Worm (Caenorhabditis elegans) whole organism, L2 larva: ENCODE data around the gene sru-40.
A peak's percentile ranks its signal among the peaks of the same experiment; 100 is the strongest.

ENCODE experiments used
- C34F6.9 ChIP-seq: fragments of 150-350 bp; optimal IDR thresholded peaks from 2 replicates; lab custom pipeline; 2014; ENCODE audit warnings: missing biosample characterization, missing genetic modification characterization
- F13H6.1 ChIP-seq: sonication (generic microtip); optimal IDR thresholded peaks from 2 replicates; lab custom pipeline; 2016; ENCODE audit warnings: missing genetic modification characterization, missing compliant biosample characterization
- R02D3.7 ChIP-seq: fragments of 150-350 bp; optimal IDR thresholded peaks from 2 replicates; lab custom pipeline; 2014; ENCODE audit warnings: missing biosample characterization, missing genetic modification characterization
- Y55F3AM.14 ChIP-seq: fragments of 200-800 bp; sonication (Bioruptor generic); optimal IDR thresholded peaks from 2 replicates; lab custom pipeline; 2018; ENCODE audit warnings: mild to moderate bottlenecking, missing genetic modification characterization, missing compliant biosample characterization
- ZK546.5 ChIP-seq: sonication (generic microtip); optimal IDR thresholded peaks from 2 replicates; lab custom pipeline; 2017; ENCODE audit warnings: missing biosample characterization, missing genetic modification characterization
- alr-1 ChIP-seq: fragments of 150-350 bp; optimal IDR thresholded peaks from 2 replicates; lab custom pipeline; 2014; ENCODE audit warnings: missing biosample characterization, missing genetic modification characterization
- ama-1 ChIP-seq: fragments of 150-350 bp; optimal IDR thresholded peaks from 2 replicates; lab custom pipeline; 2018; ENCODE audit warnings: inconsistent platforms
- blmp-1 ChIP-seq: sonication (generic microtip); optimal IDR thresholded peaks from 2 replicates; lab custom pipeline; 2017; ENCODE audit warnings: missing genetic modification characterization, mild to moderate bottlenecking, missing compliant biosample characterization, antibody characterized with exemption, moderate library complexity; ENCODE audit not compliant: insufficient read depth
- ceh-16 ChIP-seq: fragments of 150-350 bp; optimal IDR thresholded peaks from 2 replicates; lab custom pipeline; 2014; ENCODE audit warnings: missing biosample characterization, missing genetic modification characterization
- ceh-82 ChIP-seq: fragments of 150-350 bp; optimal IDR thresholded peaks from 2 replicates; lab custom pipeline; 2014; ENCODE audit warnings: missing biosample characterization, missing genetic modification characterization
- crh-2 ChIP-seq: sonication (generic microtip); optimal IDR thresholded peaks from 2 replicates; lab custom pipeline; 2017; ENCODE audit warnings: missing biosample characterization, missing genetic modification characterization
- dmd-4 ChIP-seq: sonication (generic microtip); optimal IDR thresholded peaks from 2 replicates; lab custom pipeline; 2017; ENCODE audit warnings: missing biosample characterization, missing genetic modification characterization
- egl-27 ChIP-seq: sonication (generic microtip); optimal IDR thresholded peaks from 3 replicates; lab custom pipeline; 2017; ENCODE audit warnings: missing biosample characterization, missing genetic modification reagents, missing genetic modification characterization
- elt-1 ChIP-seq: fragments of 150-350 bp; optimal IDR thresholded peaks from 2 replicates; lab custom pipeline; 2014; ENCODE audit warnings: missing biosample characterization, missing genetic modification characterization
- elt-3 ChIP-seq: sonication (generic microtip); optimal IDR thresholded peaks from 2 replicates; lab custom pipeline; 2017; ENCODE audit warnings: missing biosample characterization, missing genetic modification characterization
- fos-1 ChIP-seq: fragments of 150-350 bp; optimal IDR thresholded peaks from 2 replicates; lab custom pipeline; 2014; ENCODE audit warnings: missing biosample characterization, missing genetic modification characterization
- gmeb-1 ChIP-seq: fragments of 150-350 bp; optimal IDR thresholded peaks from 2 replicates; lab custom pipeline; 2014; ENCODE audit warnings: missing biosample characterization, missing genetic modification characterization
- lin-11 ChIP-seq: fragments of 150-350 bp; sonication (generic microtip); optimal IDR thresholded peaks from 2 replicates; lab custom pipeline; 2014; ENCODE audit warnings: missing biosample characterization, missing genetic modification characterization, inconsistent platforms, mixed read lengths
- lin-39 ChIP-seq: fragments of 150-350 bp; optimal IDR thresholded peaks from 2 replicates; lab custom pipeline; 2014; ENCODE audit warnings: missing biosample characterization, missing genetic modification reagents, missing genetic modification characterization
- lsy-2 ChIP-seq, 2 experiments: fragments of 150-350 bp in 1 of 2; sonication (generic microtip) in 1 of 2; optimal IDR thresholded peaks; 2 replicates each; lab custom pipeline; 2014 to 2017; ENCODE audit warnings: missing biosample characterization in 2 of 2, missing genetic modification characterization in 2 of 2
- mab-5 ChIP-seq: fragments of 150-350 bp; optimal IDR thresholded peaks from 2 replicates; lab custom pipeline; 2014; ENCODE audit warnings: missing biosample characterization, missing genetic modification characterization
- mbf-1 ChIP-seq: sonication (generic microtip); optimal IDR thresholded peaks from 2 replicates; lab custom pipeline; 2017; ENCODE audit warnings: missing biosample characterization, missing genetic modification characterization
- nhr-11 ChIP-seq: fragments of 150-350 bp; optimal IDR thresholded peaks from 2 replicates; lab custom pipeline; 2014; ENCODE audit warnings: missing biosample characterization, missing genetic modification characterization
- nhr-12 ChIP-seq: fragments of 150-350 bp; optimal IDR thresholded peaks from 2 replicates; lab custom pipeline; 2014; ENCODE audit warnings: missing biosample characterization, missing genetic modification characterization
- nhr-21 ChIP-seq: fragments of 150-350 bp; optimal IDR thresholded peaks from 2 replicates; lab custom pipeline; 2014; ENCODE audit warnings: missing biosample characterization, missing genetic modification characterization
- nhr-25 ChIP-seq: fragments of 150-350 bp; sonication (generic microtip); optimal IDR thresholded peaks from 3 replicates; lab custom pipeline; 2014; ENCODE audit warnings: missing biosample characterization, missing genetic modification characterization
- nhr-6 ChIP-seq: fragments of 150-350 bp; optimal IDR thresholded peaks from 2 replicates; lab custom pipeline; 2014; ENCODE audit warnings: missing biosample characterization, missing genetic modification characterization
- nhr-77 ChIP-seq: fragments of 150-350 bp; optimal IDR thresholded peaks from 2 replicates; lab custom pipeline; 2014; ENCODE audit warnings: missing biosample characterization, missing genetic modification characterization
- sem-4 ChIP-seq: fragments of 150-350 bp; optimal IDR thresholded peaks from 2 replicates; lab custom pipeline; 2014; ENCODE audit warnings: missing biosample characterization, missing genetic modification reagents, missing genetic modification characterization
- skn-1 ChIP-seq: sonication (generic microtip); optimal IDR thresholded peaks from 2 replicates; lab custom pipeline; 2017; ENCODE audit warnings: missing biosample characterization, missing genetic modification characterization
- sma-3 ChIP-seq: sonication (generic microtip); optimal IDR thresholded peaks from 2 replicates; lab custom pipeline; 2016; ENCODE audit warnings: missing genetic modification reagents, missing genetic modification characterization, missing compliant biosample characterization
- sma-9 ChIP-seq, 2 experiments: fragments of 150-350 bp in 1 of 2; sonication (generic microtip) in 1 of 2; optimal IDR thresholded peaks; 2 replicates each; lab custom pipeline; 2014 to 2016; ENCODE audit warnings: missing genetic modification characterization in 2 of 2, mild to moderate bottlenecking in 1 of 2, missing biosample characterization in 1 of 2, missing compliant biosample characterization in 1 of 2, missing genetic modification reagents in 1 of 2, moderate library complexity in 1 of 2
- snpc-4 ChIP-seq: fragments of 150-350 bp; optimal IDR thresholded peaks from 2 replicates; lab custom pipeline; 2014; ENCODE audit warnings: missing biosample characterization, missing genetic modification characterization
- unc-39 ChIP-seq: fragments of 150-350 bp; optimal IDR thresholded peaks from 2 replicates; lab custom pipeline; 2014; ENCODE audit warnings: missing biosample characterization, missing genetic modification characterization
- unc-62 ChIP-seq: fragments of 150-350 bp; optimal IDR thresholded peaks from 2 replicates; lab custom pipeline; 2014; ENCODE audit warnings: missing biosample characterization, missing genetic modification reagents, missing genetic modification characterization
- zag-1 ChIP-seq: fragments of 150-350 bp; optimal IDR thresholded peaks from 2 replicates; lab custom pipeline; 2014; ENCODE audit warnings: missing biosample characterization, missing genetic modification characterization
- ztf-1 ChIP-seq: fragments of 200-800 bp; sonication (Bioruptor generic); conservative IDR thresholded peaks from 2 replicates; pipeline ENCODE4 v1.3.6; 2022; ENCODE audit warnings: missing genetic modification characterization, missing compliant biosample characterization
- ztf-4 ChIP-seq: fragments of 150-350 bp; optimal IDR thresholded peaks from 2 replicates; lab custom pipeline; 2014; ENCODE audit warnings: missing biosample characterization, missing genetic modification characterization

Gene sru-40

ce11 chrV:9799076-9799475, 34.7 kb downstream of the sru-40 start, which contains the start of gene F46B6.13:
Gene F46B6.13 (minus strand): TSS chrV:9799176.
- TF ChIP-seq ceh-82 (no peak), zag-1 (tag; lab: Kevin White, UChicago) (no peak), lin-39 (tag; lab: Kevin White, UChicago) (no peak), elt-1 (tag; lab: Kevin White, UChicago) (no peak), nhr-11 (tag; lab: Kevin White, UChicago) (no peak), blmp-1 (no peak), nhr-12 (no peak), nhr-77 (no peak), snpc-4 (tag; lab: Kevin White, UChicago) (no peak)

- no peak for TF ChIP-seq ama-1 (lab: Kevin White, UChicago)
- no peak for TF ChIP-seq nhr-21
- no peak for TF ChIP-seq F13H6.1 (tag; lab: Kevin White, UChicago)
- TF ChIP-seq unc-39 (tag; lab: Kevin White, UChicago): no peak
- TF ChIP-seq C34F6.9 (tag; lab: Kevin White, UChicago): no peak
- TF ChIP-seq, all 48 proteins: peak for 0
These were observed 35.6 kb downstream of the sru-40 start for ce11 chrV:9798212-9798611.

- TF ChIP-seq sma-3 (GFP tag; lab: Kevin White, UChicago) (no peak), ztf-4 (tag; lab: Kevin White, UChicago) (no peak), elt-3 (tag; lab: Kevin White, UChicago) (no peak), skn-1 (no peak), nhr-6 (tag; lab: Kevin White, UChicago) (no peak)
These were observed 37.2 kb downstream of the sru-40 start, which contains the start of gene F46B6.9 for ce11 chrV:9796562-9796961. Gene F46B6.9 (plus strand): TSS chrV:9796862.

- TF ChIP-seq lin-11 (tag; lab: Kevin White, UChicago) (peak; percentile 20), nhr-11 (tag; lab: Kevin White, UChicago) (no peak)
These were observed 37.8 kb downstream of the sru-40 start for ce11 chrV:9796002-9796401.

- TF ChIP-seq gmeb-1 (tag; lab: Kevin White, UChicago) (no peak), ceh-16 (tag; lab: Kevin White, UChicago) (no peak), lsy-2 (tag; optimal IDR thresholded peaks at IDR 0.05; lab: Kevin White, UChicago) (no peak), sma-9 (GFP tag; optimal IDR thresholded peaks at IDR 0.05; lab: Kevin White, UChicago) (peak; percentile 9), sma-9 (tag; optimal IDR thresholded peaks at IDR 0.05; lab: Kevin White, UChicago) (no peak)
These were observed 38.8 kb downstream of the sru-40 start for ce11 chrV:9794997-9795396.

- TF ChIP-seq dmd-4 (tag; lab: Kevin White, UChicago): no peak
- TF ChIP-seq fos-1 (tag; lab: Kevin White, UChicago): peak; percentile 26
- peak; percentile 25 for TF ChIP-seq crh-2 (tag; lab: Kevin White, UChicago)
- TF ChIP-seq ama-1 (lab: Kevin White, UChicago): no peak
- TF ChIP-seq sma-9 (GFP tag; optimal IDR thresholded peaks at IDR 0.05; lab: Kevin White, UChicago): peak; percentile 31
- TF ChIP-seq sma-9 (tag; optimal IDR thresholded peaks at IDR 0.05; lab: Kevin White, UChicago): no peak
- no peak for TF ChIP-seq R02D3.7 (tag; lab: Kevin White, UChicago)
These were observed 42.5 kb downstream of the sru-40 start, which contains the start of gene lipl-2 for ce11 chrV:9791332-9791731. Gene lipl-2 (plus strand): TSS chrV:9791567.

ce11 chrV:9789657-9790261, 44.0 kb downstream of the sru-40 start, which contains the start of gene ztf-7:
Gene ztf-7 (minus strand): TSS chrV:9789707.
- peak; percentile 82 for TF ChIP-seq egl-27 (tag; lab: Kevin White, UChicago)
- peak; percentile 92 for TF ChIP-seq sem-4 (tag; lab: Kevin White, UChicago)
- peak; percentile 92 for TF ChIP-seq mab-5
- peak; percentile 71 for TF ChIP-seq unc-62
- peak; percentile 98 for TF ChIP-seq sma-3 (GFP tag; lab: Kevin White, UChicago)
- TF ChIP-seq mbf-1: no peak
- TF ChIP-seq ceh-16 (tag; lab: Kevin White, UChicago): peak; percentile 39
- TF ChIP-seq ztf-1 (GFP tag; lab: Robert Waterston, UW): no peak
- TF ChIP-seq zag-1 (tag; lab: Kevin White, UChicago): peak; percentile 58
- peak; percentile 85 to 97 for TF ChIP-seq lsy-2 (tag; optimal IDR thresholded peaks at IDR 0.05; lab: Kevin White, UChicago)
- peak; percentile 88 for TF ChIP-seq fos-1 (tag; lab: Kevin White, UChicago)
- TF ChIP-seq snpc-4 (tag; lab: Kevin White, UChicago): peak; percentile 87
- TF ChIP-seq alr-1: no peak
- TF ChIP-seq elt-3 (tag; lab: Kevin White, UChicago): no peak
- TF ChIP-seq gmeb-1 (tag; lab: Kevin White, UChicago): peak; percentile 92
- TF ChIP-seq nhr-12: no peak
- peak; percentile 32 for TF ChIP-seq R02D3.7 (tag; lab: Kevin White, UChicago)
- TF ChIP-seq nhr-6 (tag; lab: Kevin White, UChicago): peak; percentile 91
- peak; percentile 98 for TF ChIP-seq nhr-25 (tag; lab: Kevin White, UChicago)
- TF ChIP-seq nhr-21: peak; percentile 97
- no peak for TF ChIP-seq ZK546.5 (tag; lab: Kevin White, UChicago)
- TF ChIP-seq ama-1 (lab: Kevin White, UChicago): peak; percentile 63
- TF ChIP-seq ceh-82: no peak
- peak; percentile 86 for TF ChIP-seq Y55F3AM.14 (GFP tag; lab: Kevin White, UChicago)
- peak; percentile 91 for TF ChIP-seq ztf-4 (tag; lab: Kevin White, UChicago)
